Worm (Caenorhabditis elegans) whole organism, late embryonic: Measurements from ENCODE around the gene gst-31.

Experiments
- ama-1 ChIP-seq: fragments of 150-350 bp; optimal IDR thresholded peaks from 2 replicates; lab custom pipeline; 2014
- hlh-13 ChIP-seq: fragments of 200-800 bp; sonication (Bioruptor generic); optimal IDR thresholded peaks from 2 replicates; lab custom pipeline; 2018; ENCODE audit warnings: mild to moderate bottlenecking, missing genetic modification characterization, missing compliant biosample characterization
- pat-9 ChIP-seq: fragments of 200-800 bp; sonication (Bioruptor generic); optimal IDR thresholded peaks from 2 replicates; lab custom pipeline; 2018; ENCODE audit warnings: mild to moderate bottlenecking, missing genetic modification characterization, moderate library complexity, missing compliant biosample characterization
- tbx-2 ChIP-seq: sonication (generic microtip); optimal IDR thresholded peaks from 2 replicates; lab custom pipeline; 2016; ENCODE audit warnings: missing genetic modification characterization, missing compliant biosample characterization
- unc-55 ChIP-seq: sonication (generic microtip); optimal IDR thresholded peaks from 2 replicates; lab custom pipeline; 2017; ENCODE audit warnings: missing biosample characterization, missing genetic modification reagents, missing genetic modification characterization

- TF ChIP-seq hlh-13 (GFP tag; lab: Kevin White, UChicago) (no peak), tbx-2 (no peak), pat-9 (no peak), unc-55 (GFP tag; lab: Kevin White, UChicago) (no peak), ama-1 (lab: Kevin White, UChicago) (no peak)
Measured at ce11 chrII:15130512-15130911, 44.3 kb downstream of the gst-31 start, which contains the start of gene Y53F4B.62.
